Fruit fly (Drosophila melanogaster): ENCODE data around the gene Nup160.

- TF ChIP-seq salr (GFP tag; optimal IDR thresholded peaks at IDR 0.05) (no peak), Lpt (GFP tag; optimal IDR thresholded peaks at IDR 0.05) (no peak), fd59A (GFP tag; optimal IDR thresholded peaks at IDR 0.05) (no peak), achi (GFP tag; optimal IDR thresholded peaks at IDR 0.05) (no peak), Eip78C (GFP tag) (no peak), CG8119 (GFP tag; IDR thresholded peaks at IDR 0.05) (no peak), fkh (GFP tag; optimal IDR thresholded peaks at IDR 0.05) (no peak), Blimp-1 (GFP tag; optimal IDR thresholded peaks at IDR 0.05) (no peak), Sox14 (GFP tag; optimal IDR thresholded peaks at IDR 0.05) (no peak), CG6276 (GFP tag; optimal IDR thresholded peaks at IDR 0.05) (no peak), lz (GFP tag; optimal IDR thresholded peaks at IDR 0.05) (no peak), Smox (GFP tag; optimal IDR thresholded peaks at IDR 0.05) (no peak)
Measured at dm6 chr2L:11100516-11101061, 23.0 kb upstream of the Nup160 start, which contains the start of gene Ge-1.
